Worm (Caenorhabditis elegans): Measurements from ENCODE around the gene F52E10.2.

ce11 chrX:16275255-16275813, 7.7 kb downstream of the F52E10.2 start, which contains the start of gene sdc-1:
- TF ChIP-seq ceh-9 (tag; optimal IDR thresholded peaks at IDR 0.05), result no peak
- TF ChIP-seq skn-1 (tag; optimal IDR thresholded peaks at IDR 0.05), result peak; percentile 22
- TF ChIP-seq unc-62 (GFP tag; optimal IDR thresholded peaks at IDR 0.05), result no peak
- no peak for TF ChIP-seq sea-2 (GFP tag; optimal IDR thresholded peaks at IDR 0.05)
- no peak for TF ChIP-seq nhr-28 (tag; optimal IDR thresholded peaks at IDR 0.05)
- TF ChIP-seq fkh-10 (GFP tag; optimal IDR thresholded peaks at IDR 0.05), result no peak
